Worm (Caenorhabditis elegans) whole organism, L1 larva: ENCODE data around the gene catp-6.

ENCODE experiments used
- C16A3.4 ChIP-seq: fragments of 150-350 bp; optimal IDR thresholded peaks from 2 replicates; lab custom pipeline; 2014; ENCODE audit warnings: missing biosample characterization, missing genetic modification characterization
- alr-1 ChIP-seq: fragments of 200-800 bp; sonication (Bioruptor generic); optimal IDR thresholded peaks from 2 replicates; lab custom pipeline; 2018; ENCODE audit warnings: borderline replicate concordance, mild to moderate bottlenecking, missing genetic modification characterization, missing compliant biosample characterization
- blmp-1 ChIP-seq: fragments of 150-350 bp; optimal IDR thresholded peaks from 2 replicates; lab custom pipeline; 2014; ENCODE audit warnings: missing biosample characterization, missing genetic modification characterization
- ceh-82 ChIP-seq, 3 experiments: fragments of 150-350 bp in 1 of 3; sonication (generic microtip) in 2 of 3; optimal IDR thresholded peaks; 2 replicates each; lab custom pipeline; 2014 to 2017; ENCODE audit warnings: missing biosample characterization in 3 of 3, missing genetic modification characterization in 3 of 3
- ceh-90 ChIP-seq: sonication (generic microtip); optimal IDR thresholded peaks from 2 replicates; lab custom pipeline; 2016; ENCODE audit warnings: missing genetic modification characterization, missing compliant biosample characterization
- ces-1 ChIP-seq: fragments of 150-350 bp; optimal IDR thresholded peaks from 2 replicates; lab custom pipeline; 2014; ENCODE audit warnings: missing biosample characterization, missing genetic modification reagents, missing genetic modification characterization
- dpl-1 ChIP-seq, 3 experiments: fragments of 150-350 bp in 2 of 3; sonication (generic microtip) in 1 of 3; optimal IDR thresholded peaks; 2 replicates each; lab custom pipeline; 2014 to 2017; ENCODE audit warnings: missing biosample characterization in 3 of 3, missing genetic modification characterization in 3 of 3, missing genetic modification reagents in 3 of 3
- dsc-1 ChIP-seq: sonication (generic microtip); optimal IDR thresholded peaks from 2 replicates; lab custom pipeline; 2016; ENCODE audit warnings: mild to moderate bottlenecking, missing genetic modification characterization, missing compliant biosample characterization
- efl-1 ChIP-seq, 4 experiments: fragments of 150-350 bp; optimal IDR thresholded peaks in 3 of 4; peaks in 1 of 4; 1 replicate in 1 of 4; 2 replicates in 3 of 4; lab custom pipeline; 2014; ENCODE audit warnings: missing biosample characterization in 2 of 4, missing genetic modification characterization in 2 of 4, missing genetic modification reagents in 2 of 4
- elt-3 ChIP-seq, 6 experiments: fragments of 150-350 bp in 1 of 6; sonication (generic microtip); optimal IDR thresholded peaks; 2 replicates each; lab custom pipeline; 2017 to 2018; ENCODE audit warnings: missing biosample characterization in 6 of 6, missing genetic modification characterization in 6 of 6, inconsistent platforms in 1 of 6
- fkh-4 ChIP-seq: sonication (generic microtip); optimal IDR thresholded peaks from 2 replicates; lab custom pipeline; 2016; ENCODE audit warnings: missing compliant biosample characterization, missing genetic modification characterization, borderline replicate concordance
- fos-1 ChIP-seq: fragments of 150-350 bp; optimal IDR thresholded peaks from 2 replicates; lab custom pipeline; 2014; ENCODE audit warnings: missing biosample characterization, missing genetic modification characterization
- hlh-17 ChIP-seq: fragments of 200-800 bp; sonication (Bioruptor generic); optimal IDR thresholded peaks from 2 replicates; lab custom pipeline; 2018; ENCODE audit warnings: missing genetic modification characterization, mild to moderate bottlenecking, missing compliant biosample characterization, moderate library complexity, borderline replicate concordance
- hlh-4 ChIP-seq: sonication (generic microtip); optimal IDR thresholded peaks from 2 replicates; lab custom pipeline; 2016; ENCODE audit warnings: mild to moderate bottlenecking, missing genetic modification characterization, missing compliant biosample characterization
- irx-1 ChIP-seq: sonication (generic microtip); optimal IDR thresholded peaks from 2 replicates; lab custom pipeline; 2016; ENCODE audit warnings: missing genetic modification characterization, missing compliant biosample characterization
- isw-1 ChIP-seq: fragments of 200-800 bp; sonication (Bioruptor generic); IDR thresholded peaks from 2 replicates; pipeline ENCODE4 v1.3.6; 2022; ENCODE audit warnings: missing genetic modification characterization, missing compliant biosample characterization
- lin-14 ChIP-seq: fragments of 200-800 bp; sonication (Bioruptor generic); optimal IDR thresholded peaks from 2 replicates; lab custom pipeline; 2018; ENCODE audit warnings: mild to moderate bottlenecking, missing genetic modification characterization, moderate library complexity, missing compliant biosample characterization
- lin-15B ChIP-seq: fragments of 150-350 bp; sonication (generic microtip); optimal IDR thresholded peaks from 3 replicates; lab custom pipeline; 2014; ENCODE audit warnings: missing biosample characterization, missing genetic modification characterization
- lin-35 ChIP-seq, 2 experiments: fragments of 150-350 bp; optimal IDR thresholded peaks; 2 replicates each; lab custom pipeline; 2014; ENCODE audit warnings: missing biosample characterization in 2 of 2, missing genetic modification characterization in 2 of 2, missing genetic modification reagents in 2 of 2
- lin-39 ChIP-seq: fragments of 150-350 bp; optimal IDR thresholded peaks from 2 replicates; lab custom pipeline; 2014; ENCODE audit warnings: missing biosample characterization, missing genetic modification reagents, missing genetic modification characterization
- lir-3 ChIP-seq: sonication (generic microtip); optimal IDR thresholded peaks from 2 replicates; lab custom pipeline; 2016; ENCODE audit warnings: mild to moderate bottlenecking, missing genetic modification characterization, moderate library complexity, missing compliant biosample characterization; ENCODE audit not compliant: poor library complexity
- lsy-2 ChIP-seq, 2 experiments: fragments of 150-350 bp; optimal IDR thresholded peaks; 2 replicates each; lab custom pipeline; 2014; ENCODE audit warnings: missing biosample characterization in 2 of 2, missing genetic modification characterization in 2 of 2
- mef-2 ChIP-seq: fragments of 150-350 bp; optimal IDR thresholded peaks from 2 replicates; lab custom pipeline; 2014; ENCODE audit warnings: missing biosample characterization, missing genetic modification characterization
- mep-1 ChIP-seq: fragments of 150-350 bp; optimal IDR thresholded peaks from 2 replicates; lab custom pipeline; 2014; ENCODE audit warnings: missing biosample characterization, missing genetic modification characterization
- nhr-20 ChIP-seq: sonication (generic microtip); optimal IDR thresholded peaks from 2 replicates; lab custom pipeline; 2016; ENCODE audit warnings: mild to moderate bottlenecking, missing genetic modification characterization, missing compliant biosample characterization
- nhr-237 ChIP-seq: fragments of 150-350 bp; optimal IDR thresholded peaks from 2 replicates; lab custom pipeline; 2014; ENCODE audit warnings: missing biosample characterization, missing genetic modification characterization
- nhr-47 ChIP-seq: sonication (generic microtip); optimal IDR thresholded peaks from 2 replicates; lab custom pipeline; 2016; ENCODE audit warnings: mild to moderate bottlenecking, missing genetic modification characterization, moderate library complexity, missing compliant biosample characterization
- nhr-71 ChIP-seq: sonication (generic microtip); optimal IDR thresholded peaks from 2 replicates; lab custom pipeline; 2016; ENCODE audit warnings: mild to moderate bottlenecking, missing genetic modification characterization, moderate library complexity, missing compliant biosample characterization
- nhr-77 ChIP-seq: fragments of 150-350 bp; optimal IDR thresholded peaks from 2 replicates; lab custom pipeline; 2014; ENCODE audit warnings: missing biosample characterization, missing genetic modification characterization
- nhr-84 ChIP-seq: sonication (generic microtip); optimal IDR thresholded peaks from 2 replicates; lab custom pipeline; 2017; ENCODE audit warnings: missing biosample characterization, missing genetic modification characterization
- nhr-85 ChIP-seq: sonication (generic microtip); peaks from one replicate; lab custom pipeline; 2016; ENCODE audit warnings: missing genetic modification characterization, inconsistent platforms, missing compliant biosample characterization
- nhr-90 ChIP-seq: sonication (generic microtip); optimal IDR thresholded peaks from 2 replicates; lab custom pipeline; 2016; ENCODE audit warnings: mild to moderate bottlenecking, missing genetic modification characterization, missing compliant biosample characterization; ENCODE audit not compliant: poor library complexity
- pax-3 ChIP-seq: fragments of 200-800 bp; sonication (Bioruptor generic); optimal IDR thresholded peaks from 2 replicates; lab custom pipeline; 2018; ENCODE audit warnings: mild to moderate bottlenecking, missing genetic modification characterization, moderate library complexity, missing compliant biosample characterization
- rnt-1 ChIP-seq: sonication (generic microtip); optimal IDR thresholded peaks from 2 replicates; lab custom pipeline; 2016; ENCODE audit warnings: mild to moderate bottlenecking, missing genetic modification characterization, moderate library complexity, missing compliant biosample characterization
- skn-1 ChIP-seq: fragments of 150-350 bp; optimal IDR thresholded peaks from 2 replicates; lab custom pipeline; 2014; ENCODE audit warnings: missing biosample characterization, missing genetic modification characterization
- snpc-4 ChIP-seq: fragments of 150-350 bp; optimal IDR thresholded peaks from 2 replicates; lab custom pipeline; 2014; ENCODE audit warnings: missing biosample characterization, missing genetic modification characterization
- snu-23 ChIP-seq: sonication (generic microtip); optimal IDR thresholded peaks from 2 replicates; lab custom pipeline; 2016; ENCODE audit warnings: missing genetic modification characterization, missing compliant biosample characterization
- swsn-7 ChIP-seq: sonication (generic microtip); optimal IDR thresholded peaks from 2 replicates; lab custom pipeline; 2016; ENCODE audit warnings: missing genetic modification characterization, missing compliant biosample characterization
- tbx-2 ChIP-seq: sonication (generic microtip); optimal IDR thresholded peaks from 2 replicates; lab custom pipeline; 2016; ENCODE audit warnings: missing genetic modification characterization, missing compliant biosample characterization
- tlp-1 ChIP-seq: fragments of 150-350 bp; optimal IDR thresholded peaks from 2 replicates; lab custom pipeline; 2014; ENCODE audit warnings: missing biosample characterization, missing genetic modification characterization
- unc-62 ChIP-seq: fragments of 150-350 bp; optimal IDR thresholded peaks from 2 replicates; lab custom pipeline; 2014; ENCODE audit warnings: missing biosample characterization, missing genetic modification reagents, missing genetic modification characterization
- xbp-1 ChIP-seq: sonication (generic microtip); optimal IDR thresholded peaks from 2 replicates; lab custom pipeline; 2016; ENCODE audit warnings: missing genetic modification characterization, missing compliant biosample characterization
- ztf-11 ChIP-seq, 2 experiments: sonication (generic microtip); optimal IDR thresholded peaks; 2 replicates each; lab custom pipeline; 2016 to 2017; ENCODE audit warnings: missing genetic modification characterization in 2 of 2, missing biosample characterization in 1 of 2, missing compliant biosample characterization in 1 of 2

The catp-6 gene

ce11 chrIV:9784689-9785088 is 39.7 kb downstream of the catp-6 start, which contains the start of gene sre-4:
TSS of gene sre-4 (minus strand) at chrIV:9784789.
- TF ChIP-seq dsc-1 (tag; lab: Kevin White, UChicago) (peak; percentile 9), snu-23 (GFP tag; lab: Kevin White, UChicago) (no peak), lsy-2 (tag; optimal IDR thresholded peaks at IDR 0.05; lab: Kevin White, UChicago) (no peak)

- no peak for TF ChIP-seq unc-62 (GFP tag; lab: Kevin White, UChicago)
- TF ChIP-seq lin-14 (GFP tag; lab: Kevin White, UChicago) = no peak
Measured at ce11 chrIV:9778016-9778415, 46.4 kb downstream of the catp-6 start, which contains the start of gene T13F2.6. TSS of gene T13F2.6 (plus strand) at chrIV:9778321.

- TF ChIP-seq hlh-4 (tag; lab: Kevin White, UChicago) (no peak), tlp-1 (no peak), lir-3 (peak; percentile 83), dpl-1 (GFP tag; optimal IDR thresholded peaks at IDR 0.05; lab: Kevin White, UChicago) (peak; percentile 87 to 95 (median 91)), fkh-4 (peak; percentile 4), tbx-2 (peak; percentile 54), snpc-4 (peak; percentile 34), xbp-1 (tag; lab: Kevin White, UChicago) (peak; percentile 49), snu-23 (GFP tag; lab: Kevin White, UChicago) (peak; percentile 37), ces-1 (no peak), nhr-77 (tag; lab: Kevin White, UChicago) (no peak), C16A3.4 (tag; lab: Kevin White, UChicago) (peak; percentile 65), efl-1 (optimal IDR thresholded peaks at IDR 0.05; lab: Kevin White, UChicago) (peak; percentile 93 to 94), efl-1 (GFP tag; optimal IDR thresholded peaks at IDR 0.05 in 1 of 2; lab: Kevin White, UChicago) (peak; percentile 92 to 99), nhr-237 (tag; lab: Kevin White, UChicago) (no peak), irx-1 (tag; lab: Kevin White, UChicago) (peak; percentile 51), nhr-84 (tag; lab: Kevin White, UChicago) (no peak), rnt-1 (tag; lab: Kevin White, UChicago) (peak; percentile 91), nhr-71 (tag; lab: Kevin White, UChicago) (peak; percentile 65), isw-1 (GFP tag; lab: Robert Waterston, UW) (peak; percentile 33; the same call in 1 of the 2 replicates), lin-35 (GFP tag; optimal IDR thresholded peaks at IDR 0.05; lab: Kevin White, UChicago) (peak; percentile 93 to 96), dsc-1 (tag; lab: Kevin White, UChicago) (peak; percentile 30), nhr-85 (tag; lab: Kevin White, UChicago) (peak; percentile 79), nhr-47 (peak; percentile 59), ceh-90 (tag; lab: Kevin White, UChicago) (peak; percentile 80), lsy-2 (tag; optimal IDR thresholded peaks at IDR 0.05; lab: Kevin White, UChicago) (peak; percentile 29 to 80), ztf-11 (tag; optimal IDR thresholded peaks at IDR 0.05; lab: Kevin White, UChicago) (peak in 1 of 2 experiments; percentile 43), alr-1 (tag; lab: Kevin White, UChicago) (no peak), blmp-1 (peak; percentile 67), fos-1 (tag; lab: Kevin White, UChicago) (peak; percentile 30), elt-3 (tag; optimal IDR thresholded peaks at IDR 0.05; lab: Kevin White, UChicago) (peak in 2 of 6 experiments; percentile 32 to 33), mef-2 (no peak), skn-1 (peak; percentile 72), lin-14 (GFP tag; lab: Kevin White, UChicago) (peak; percentile 56), pax-3 (tag; lab: Kevin White, UChicago) (peak; percentile 66), lin-15B (tag; lab: Kevin White, UChicago) (peak; percentile 51), lin-39 (tag; lab: Kevin White, UChicago) (no peak), ceh-82 (tag; optimal IDR thresholded peaks at IDR 0.05; lab: Kevin White, UChicago) (peak in 2 of 3 experiments; percentile 7 to 44), swsn-7 (tag; lab: Kevin White, UChicago) (peak; percentile 35), hlh-17 (GFP tag; lab: Kevin White, UChicago) (no peak), nhr-20 (tag; lab: Kevin White, UChicago) (peak; percentile 47), nhr-90 (tag; lab: Kevin White, UChicago) (peak; percentile 33), mep-1 (tag; lab: Kevin White, UChicago) (peak; percentile 55)
Measured at ce11 chrIV:9777535-9777934, 46.8 kb downstream of the catp-6 start, which contains the start of gene sna-2. TSS of gene sna-2 (minus strand) at chrIV:9777634.
